Fruit fly (Drosophila melanogaster): ENCODE results near the gene CG31937.

CG31937 gene

DNA sequence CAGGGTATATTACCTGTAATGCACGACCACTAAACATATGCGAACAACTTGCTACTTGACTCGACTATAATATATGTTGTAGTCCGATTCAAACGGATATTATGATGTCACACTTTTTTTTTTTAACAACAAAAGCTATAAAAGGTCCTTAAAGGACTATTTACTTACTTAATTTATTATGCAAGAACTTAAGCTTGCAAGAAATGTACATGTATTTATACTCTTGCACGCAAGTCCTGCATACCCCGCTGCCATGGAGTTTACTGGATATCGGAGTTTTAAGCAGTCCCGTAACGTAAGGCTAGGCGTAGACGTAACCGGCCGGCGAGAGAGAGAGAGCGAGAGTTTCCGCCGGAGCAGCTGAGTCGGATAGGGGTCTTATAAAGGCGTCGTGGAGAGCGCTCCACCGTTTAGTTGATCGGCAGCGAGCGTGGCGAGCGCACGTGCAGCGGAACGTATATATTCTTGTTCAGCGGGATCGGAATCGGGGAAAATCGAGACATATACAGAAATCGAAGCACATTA lies 7.4 kb downstream of the CG31937 start (continued):
- TF ChIP-seq jigr1 (GFP tag; IDR thresholded peaks at IDR 0.05) (peak; percentile 86; the same call in 2 of the 3 replicates), z (GFP tag; IDR thresholded peaks at IDR 0.05) (no peak), CG17359 (tag; optimal IDR thresholded peaks at IDR 0.05) (peak; percentile 93), CG9609 (GFP tag; optimal IDR thresholded peaks at IDR 0.05) (peak; percentile 86), stc (GFP tag; IDR thresholded peaks at IDR 0.05) (peak; percentile 80), disco-r (GFP tag; optimal IDR thresholded peaks at IDR 0.05) (peak; percentile 85), jing (GFP tag; optimal IDR thresholded peaks at IDR 0.05) (peak; percentile 87), cato (GFP tag; optimal IDR thresholded peaks at IDR 0.05; ENCODE audit: borderline replicate concordance) (peak; percentile 89), ken (GFP tag; IDR thresholded peaks at IDR 0.05) (peak; percentile 82; the same call in 2 of the 3 replicates), chinmo (GFP tag; IDR thresholded peaks at IDR 0.05; ENCODE audit: partially characterized antibody) (peak; percentile 85; the same call in 3 of the 4 replicates), CG10366 (GFP tag; IDR thresholded peaks at IDR 0.05) (peak; percentile 88), zen (tag; optimal IDR thresholded peaks at IDR 0.05) (peak; percentile 82), ERR (GFP tag; optimal IDR thresholded peaks at IDR 0.05) (peak; percentile 63), Six4 (GFP tag; optimal IDR thresholded peaks at IDR 0.05) (peak; percentile 76), Dll (GFP tag; IDR thresholded peaks at IDR 0.05; ENCODE audit: partially characterized antibody) (no peak), inv (GFP tag; IDR thresholded peaks at IDR 0.05; ENCODE audit: partially characterized antibody) (no peak), peb (GFP tag; IDR thresholded peaks at IDR 0.05) (peak; percentile 82), D19B (GFP tag; optimal IDR thresholded peaks at IDR 0.05) (peak; percentile 97), CG18011 (GFP tag; optimal IDR thresholded peaks at IDR 0.05) (peak; percentile 56), wor (GFP tag; IDR thresholded peaks at IDR 0.05) (peak; percentile 92), zfh2 (GFP tag; optimal IDR thresholded peaks at IDR 0.05) (peak; percentile 88), CG4707 (GFP tag; optimal IDR thresholded peaks at IDR 0.05) (peak; percentile 35), dmrt99B (tag; optimal IDR thresholded peaks at IDR 0.05) (peak; percentile 94), Lpt (GFP tag; optimal IDR thresholded peaks at IDR 0.05) (no peak), hb (GFP tag; IDR thresholded peaks at IDR 0.05; ENCODE audit: partially characterized antibody) (no peak), CG4424 (GFP tag; optimal IDR thresholded peaks at IDR 0.05) (peak; percentile 88), Hand (GFP tag; optimal IDR thresholded peaks at IDR 0.05) (peak; percentile 14), CG2875 (GFP tag; optimal IDR thresholded peaks at IDR 0.05) (peak; percentile 88), corto (GFP tag; optimal IDR thresholded peaks at IDR 0.05) (no peak), HLH4C (GFP tag; IDR thresholded peaks at IDR 0.05; ENCODE audit: partially characterized antibody) (no peak), sob (GFP tag; IDR thresholded peaks at IDR 0.05) (peak; percentile 85), CG9727 (GFP tag; optimal IDR thresholded peaks at IDR 0.05) (peak; percentile 88), CG43689 (GFP tag; IDR thresholded peaks at IDR 0.05) (0 out of 2 replicates have a peak, but pooled peaks have one; percentile 33), Mrtf (GFP tag; IDR thresholded peaks at IDR 0.05) (peak; percentile 55; the same call in 1 of the 3 replicates), CG13123 (GFP tag; optimal IDR thresholded peaks at IDR 0.05) (peak; percentile 71), CG11085 (GFP tag; IDR thresholded peaks at IDR 0.05) (peak; percentile 48; the same call in 1 of the 2 replicates), CG7372 (GFP tag; IDR thresholded peaks at IDR 0.05) (peak; percentile 64), lbe (GFP tag; optimal IDR thresholded peaks at IDR 0.05) (no peak), CG2120 (GFP tag; optimal IDR thresholded peaks at IDR 0.05) (peak; percentile 94), BtbVII (GFP tag; optimal IDR thresholded peaks at IDR 0.05) (peak; percentile 76), Sry-δ (GFP tag; optimal IDR thresholded peaks at IDR 0.05) (peak; percentile 44), tio (GFP tag; optimal IDR thresholded peaks at IDR 0.05) (peak; percentile 92), HLH3B (GFP tag; IDR thresholded peaks at IDR 0.05) (peak; percentile 84), CG3726 (GFP tag; IDR thresholded peaks at IDR 0.05) (peak; percentile 59; the same call in 2 of the 3 replicates), D (optimal IDR thresholded peaks at IDR 0.05) (no peak), D (GFP tag; optimal IDR thresholded peaks at IDR 0.05) (peak; percentile 88), Pdp1 (GFP tag; optimal IDR thresholded peaks at IDR 0.05) (peak; percentile 89 to 92), bbx (GFP tag; IDR thresholded peaks at IDR 0.05; ENCODE audit: partially characterized antibody) (peak; percentile 62), CG11247 (GFP tag; IDR thresholded peaks at IDR 0.05) (peak; percentile 80), HmgD (GFP tag; optimal IDR thresholded peaks at IDR 0.05) (peak; percentile 19)

Measured in whole organism, embryonic.